Fruit fly (Drosophila melanogaster) whole organism: ENCODE results near the gene CG12116.

Experiments used
- CG8478 ChIP-seq: fragments of >200 bp; optimal IDR thresholded peaks from 2 replicates; lab custom pipeline; 2018; ENCODE audit warnings: inconsistent platforms
- Dll ChIP-seq: fragments of >200 bp; optimal IDR thresholded peaks from 2 replicates; lab custom pipeline; 2017
- EcR ChIP-seq, 2 experiments: fragments of >200 bp; optimal IDR thresholded peaks; 2 replicates each; lab custom pipeline; 2017; ENCODE audit warnings: missing biosample characterization in 2 of 2, missing genetic modification characterization in 2 of 2, missing genetic modification reagents in 2 of 2
- pan ChIP-seq: fragments of >200 bp; optimal IDR thresholded peaks from 2 replicates; lab custom pipeline; 2017
- psq ChIP-seq: fragments of >200 bp; optimal IDR thresholded peaks from 2 replicates; lab custom pipeline; 2017
- usp ChIP-seq: fragments of >200 bp; optimal IDR thresholded peaks from 2 replicates; lab custom pipeline; 2017; ENCODE audit warnings: missing biosample characterization, missing genetic modification characterization, mixed read lengths

Gene CG12116

dm6 chrX:8475657-8476056 is 6.8 kb upstream of the CG12116 start:
- TF ChIP-seq usp (GFP tag; lab: Kevin White, UChicago) (no peak), pan (lab: Kevin White, UChicago) (no peak), psq (no peak)

- TF ChIP-seq CG8478 (lab: Kevin White, UChicago) (no peak), pan (lab: Kevin White, UChicago) (no peak), usp (GFP tag; lab: Kevin White, UChicago) (no peak), psq (no peak)
Measured at dm6 chrX:8473339-8473887, 4.6 kb upstream of the CG12116 start, which contains the start of gene Cp7Fb. Cp7Fb (plus strand) TSS chrX:8473837.

DNA sequence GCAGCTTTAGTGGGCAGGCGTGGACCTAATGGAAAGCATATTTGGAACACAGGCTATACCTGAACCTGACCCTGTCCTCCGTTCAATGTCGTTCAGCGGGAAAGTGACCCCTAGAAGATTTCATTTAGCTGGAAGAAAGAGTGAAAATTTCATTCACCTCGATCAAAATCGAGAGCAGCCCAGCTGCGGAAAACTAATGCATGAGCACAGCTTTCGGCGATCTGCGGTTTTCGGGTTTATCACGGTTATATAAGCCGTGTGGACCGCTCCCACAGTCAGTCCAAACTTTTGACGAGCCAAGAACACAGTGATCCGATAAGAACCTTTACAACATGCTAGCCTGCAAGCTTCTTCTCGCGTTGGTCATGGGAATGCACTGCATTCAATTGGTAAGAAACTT is 1.8 kb upstream of the CG12116 start, which contains the start of gene Cp7Fa:
Cp7Fa (plus strand) TSS at position 301 of the 400 bp plus-strand sequence.
- TF ChIP-seq CG8478 (lab: Kevin White, UChicago) (no peak), usp (GFP tag; lab: Kevin White, UChicago) (no peak), Dll (no peak), pan (lab: Kevin White, UChicago) (no peak)

DNA sequence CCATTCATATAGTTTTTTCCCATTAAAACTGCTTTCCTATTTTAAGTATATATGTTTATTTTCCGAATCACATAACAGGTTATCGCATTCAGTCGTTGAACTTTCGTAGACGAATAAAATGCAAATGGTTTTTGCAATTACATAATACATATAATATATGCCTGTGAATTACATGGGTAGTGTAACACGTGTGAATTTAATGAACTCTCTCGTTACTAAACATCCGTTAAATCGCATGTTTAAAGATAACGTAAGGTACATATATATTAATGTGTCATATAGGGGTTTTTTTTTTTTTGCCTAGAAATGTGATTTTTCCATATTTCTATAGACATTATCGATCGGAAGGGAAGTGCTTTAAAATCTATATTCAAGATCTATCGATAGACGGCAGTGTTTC is 794 bp upstream of the CG12116 start:
- TF ChIP-seq usp (GFP tag; lab: Kevin White, UChicago) (no peak), psq (no peak), EcR (GFP tag; optimal IDR thresholded peaks at IDR 0.05; lab: Kevin White, UChicago) (no peak), pan (lab: Kevin White, UChicago) (no peak), CG8478 (lab: Kevin White, UChicago) (no peak), Dll (no peak)

DNA sequence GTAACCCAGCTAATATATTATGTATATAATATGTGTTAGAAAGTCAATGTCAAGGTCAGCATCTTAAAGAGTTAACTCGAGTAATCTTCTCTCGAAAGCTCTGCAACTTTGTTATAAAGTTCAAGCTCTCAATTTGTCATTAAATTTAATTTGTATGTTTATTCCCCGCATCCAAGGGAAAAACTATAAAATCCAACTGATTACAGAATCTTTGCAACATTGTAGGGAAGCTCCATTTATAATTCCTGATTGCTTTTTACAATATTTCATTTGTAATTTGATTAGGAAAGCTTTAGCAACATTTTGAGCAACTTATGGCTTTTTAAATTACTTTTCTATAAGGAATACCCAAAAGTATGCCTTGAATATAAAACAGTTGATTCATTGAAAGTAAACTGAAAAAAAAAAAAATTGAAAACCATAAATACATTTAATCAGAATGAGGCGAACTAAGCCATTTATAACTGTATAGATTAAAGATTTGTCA is 2.0 kb downstream of the CG12116 start:
- TF ChIP-seq psq = no peak
- TF ChIP-seq EcR (GFP tag; optimal IDR thresholded peaks at IDR 0.05; lab: Kevin White, UChicago) = no peak
- TF ChIP-seq Dll = no peak
- no peak for TF ChIP-seq pan (lab: Kevin White, UChicago)
- TF ChIP-seq usp (GFP tag; lab: Kevin White, UChicago) = no peak
- TF ChIP-seq CG8478 (lab: Kevin White, UChicago) = no peak

DNA sequence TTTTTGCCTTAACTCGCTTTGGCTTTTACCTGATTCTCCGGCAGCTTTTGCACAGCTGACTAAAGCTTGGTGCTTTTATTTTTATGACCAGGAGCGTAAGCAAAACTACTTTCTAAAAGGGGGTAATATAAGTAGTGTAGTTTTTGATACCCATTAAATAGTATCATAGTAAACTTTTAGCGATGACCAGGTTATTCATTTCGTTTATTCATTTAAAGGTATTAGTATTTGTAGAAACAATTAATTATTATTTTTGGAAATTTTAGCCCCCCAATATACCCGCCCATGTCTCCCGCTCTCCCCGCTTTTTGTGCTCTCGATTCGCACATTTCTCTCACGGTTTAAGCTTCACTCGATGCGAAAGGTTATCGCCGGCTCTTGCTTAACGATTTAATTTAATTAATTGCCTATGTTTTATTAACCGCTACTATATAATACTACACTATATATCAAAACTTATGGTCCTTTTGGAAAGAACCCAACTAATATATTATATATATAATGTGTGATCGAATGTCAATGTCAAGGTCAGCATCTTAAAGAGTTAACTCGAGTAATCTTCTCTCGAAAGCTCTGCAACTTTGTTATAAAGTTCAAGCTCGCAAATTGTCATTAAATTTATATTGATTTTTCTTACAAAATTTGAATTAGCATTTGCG is 4.3 kb downstream of the CG12116 start, which contains the start of gene Sptr:
Sptr (minus strand) TSS at position 61 of the 659 bp plus-strand sequence.
- TF ChIP-seq usp (GFP tag; lab: Kevin White, UChicago) = no peak
- TF ChIP-seq Dll = no peak
- no peak for TF ChIP-seq CG8478 (lab: Kevin White, UChicago)

DNA sequence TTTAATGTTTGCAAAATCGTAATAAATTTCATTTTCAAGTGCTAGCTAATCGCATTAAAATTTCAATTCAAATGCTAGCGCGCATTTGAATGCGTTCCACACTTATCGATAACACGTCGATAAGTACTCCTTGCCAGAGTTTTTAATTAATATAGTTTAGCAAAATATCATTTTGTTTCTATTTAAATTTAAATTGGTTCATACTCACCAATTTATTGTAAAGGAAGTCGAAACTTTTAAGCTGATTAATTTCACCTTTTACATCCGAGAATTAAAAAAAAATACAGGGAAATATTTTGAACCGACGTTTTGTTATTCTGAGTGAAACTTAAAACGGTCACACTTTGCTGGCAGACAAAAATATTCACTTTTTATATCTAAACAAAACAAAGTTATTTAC is 7.7 kb downstream of the CG12116 start, which contains the start of gene Es2:
Es2 (plus strand) TSS at position 333 of the 400 bp plus-strand sequence.
- TF ChIP-seq pan (lab: Kevin White, UChicago) (no peak), psq (no peak), CG8478 (lab: Kevin White, UChicago) (no peak), EcR (GFP tag; optimal IDR thresholded peaks at IDR 0.05; lab: Kevin White, UChicago) (no peak), Dll (no peak), usp (GFP tag; lab: Kevin White, UChicago) (no peak)

DNA sequence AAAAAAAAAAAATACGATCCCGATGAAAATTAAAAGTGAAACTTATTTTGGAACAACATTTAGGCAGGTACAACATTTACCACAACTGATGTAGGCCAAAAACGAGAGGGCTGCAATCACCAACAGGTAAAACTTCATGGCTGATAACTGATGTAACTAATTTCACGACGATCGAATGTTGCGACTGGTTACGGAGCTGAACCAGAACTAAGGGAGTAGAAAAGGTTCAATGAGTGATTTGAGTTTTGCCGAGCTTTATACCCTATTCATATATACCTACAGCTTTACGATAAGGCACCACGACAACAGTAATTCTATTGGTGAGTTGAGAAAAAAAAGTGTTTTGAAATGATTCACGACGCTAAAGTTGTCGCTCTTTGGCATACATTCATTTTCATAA is 8.1 kb downstream of the CG12116 start, which contains the start of gene CG15347:
CG15347 (minus strand) TSS at position 213 of the 400 bp plus-strand sequence.
- TF ChIP-seq psq (no peak), pan (lab: Kevin White, UChicago) (no peak), usp (GFP tag; lab: Kevin White, UChicago) (no peak), EcR (GFP tag; optimal IDR thresholded peaks at IDR 0.05; lab: Kevin White, UChicago) (no peak), CG8478 (lab: Kevin White, UChicago) (no peak), Dll (no peak)

DNA sequence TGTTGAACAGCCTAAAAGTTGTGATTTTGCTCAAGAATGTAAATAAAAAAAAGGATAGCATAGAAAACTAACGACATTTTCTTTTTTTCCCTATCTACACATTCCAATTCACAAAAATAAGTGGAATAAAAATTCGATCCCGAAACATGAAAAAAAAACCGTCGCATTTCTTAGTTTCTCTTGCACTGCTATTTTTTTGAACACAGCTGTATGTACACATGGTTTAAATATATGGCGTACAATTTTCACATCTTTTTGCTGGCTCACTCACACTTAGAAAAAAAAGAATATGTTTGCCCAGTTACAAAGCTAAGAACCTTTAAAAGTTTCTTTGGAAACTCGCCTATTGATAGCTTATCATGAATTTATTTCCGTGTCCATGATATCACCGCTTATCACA is 8.6 kb downstream of the CG12116 start:
- TF ChIP-seq psq (no peak), pan (lab: Kevin White, UChicago) (no peak), usp (GFP tag; lab: Kevin White, UChicago) (no peak), Dll (no peak), EcR (GFP tag; optimal IDR thresholded peaks at IDR 0.05; lab: Kevin White, UChicago) (no peak), CG8478 (lab: Kevin White, UChicago) (no peak)

DNA sequence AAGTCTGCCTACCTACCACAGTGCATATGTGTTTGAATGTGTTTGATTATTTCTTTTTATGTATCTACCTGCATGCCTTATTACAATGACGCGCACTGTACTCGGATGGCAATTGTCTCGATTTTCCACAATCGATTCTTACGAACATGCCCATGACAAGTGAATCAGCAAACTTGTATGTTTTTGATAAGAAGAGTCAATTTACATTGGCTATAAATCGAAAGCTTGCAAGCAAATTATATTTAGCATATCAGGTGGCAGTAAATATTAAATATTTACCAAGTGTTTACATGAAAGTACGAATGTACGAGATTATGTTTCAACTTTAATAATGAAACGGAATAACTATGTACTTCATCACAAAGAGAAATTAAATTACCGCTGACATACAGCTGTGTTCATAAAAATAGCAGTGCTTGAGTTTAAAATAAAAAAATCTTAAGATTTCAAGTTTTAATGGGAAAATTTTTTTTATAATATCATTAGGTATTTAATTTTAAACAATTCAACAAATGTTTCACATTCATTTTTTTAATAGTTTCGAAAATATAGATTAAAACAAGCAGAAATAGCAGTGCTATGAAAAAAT is 9.3 kb downstream of the CG12116 start:
- TF ChIP-seq psq (no peak), CG8478 (lab: Kevin White, UChicago) (no peak), pan (lab: Kevin White, UChicago) (no peak), Dll (no peak), usp (GFP tag; lab: Kevin White, UChicago) (no peak), EcR (GFP tag; optimal IDR thresholded peaks at IDR 0.05; lab: Kevin White, UChicago) (no peak)

DNA sequence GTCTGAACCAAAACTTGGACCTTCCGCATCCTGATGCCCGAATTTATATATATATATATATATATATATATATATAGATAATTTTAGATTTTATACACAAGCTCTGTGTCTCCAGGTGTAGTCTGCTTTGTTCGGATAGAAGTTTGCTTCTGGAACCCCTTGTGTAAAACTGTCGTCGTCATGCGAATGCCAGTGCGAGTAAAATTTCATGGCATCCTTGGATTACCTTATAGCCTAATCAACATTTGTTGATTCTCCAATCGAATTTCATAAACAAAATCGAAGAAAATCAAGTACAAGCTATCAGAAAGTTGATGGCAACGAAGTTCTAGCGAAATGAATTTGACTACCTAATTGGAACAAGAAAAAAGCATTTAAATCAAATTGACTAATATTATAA is 11.3 kb downstream of the CG12116 start, which contains the start of gene CG32713:
CG32713 (minus strand) TSS at position 101 of the 400 bp plus-strand sequence.
- TF ChIP-seq usp (GFP tag; lab: Kevin White, UChicago) (no peak), Dll (no peak), CG8478 (lab: Kevin White, UChicago) (no peak), psq (no peak), pan (lab: Kevin White, UChicago) (no peak), EcR (GFP tag; optimal IDR thresholded peaks at IDR 0.05; lab: Kevin White, UChicago) (no peak)

DNA sequence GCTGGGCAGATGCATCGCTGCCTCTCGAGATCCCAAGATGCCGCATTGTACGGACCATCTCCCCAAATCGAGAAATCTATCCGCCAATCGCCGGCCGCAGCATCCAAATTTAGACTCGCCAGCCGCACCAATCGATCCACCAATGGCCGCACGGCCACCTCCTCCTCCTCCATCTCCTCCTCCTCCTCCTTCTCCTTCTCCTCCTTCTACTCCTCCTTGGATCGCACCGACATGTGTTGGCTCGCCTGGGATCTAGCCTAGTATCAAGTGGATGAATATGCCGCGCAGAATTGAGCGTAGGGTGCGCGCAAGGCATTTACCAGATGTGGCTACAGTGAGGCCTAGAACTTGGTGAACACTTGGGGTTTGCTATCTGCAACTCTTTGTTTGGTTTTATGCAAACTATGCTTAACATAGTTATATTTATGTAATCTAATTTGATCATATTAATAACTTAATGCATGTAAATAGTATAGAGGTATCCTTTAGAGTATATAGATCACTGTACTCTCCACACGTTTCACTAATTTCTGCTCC is 13.7 kb downstream of the CG12116 start, which contains the start of gene org-1:
org-1 (minus strand) TSS at position 51 of the 537 bp plus-strand sequence.
- TF ChIP-seq psq = no peak
- no peak for TF ChIP-seq CG8478 (lab: Kevin White, UChicago)
- no peak for TF ChIP-seq usp (GFP tag; lab: Kevin White, UChicago)
- TF ChIP-seq Dll = no peak
- no peak for TF ChIP-seq pan (lab: Kevin White, UChicago)
- TF ChIP-seq EcR (GFP tag; optimal IDR thresholded peaks at IDR 0.05; lab: Kevin White, UChicago) = no peak
